Worm (Caenorhabditis elegans) whole organism, mixed stage, embryonic: ENCODE measurements around the gene C03F11.4.
A peak's percentile ranks its signal among the peaks of the same experiment; 100 is the strongest.

Experiments used
- M03D4.4 ChIP-seq: sonication (generic microtip); optimal IDR thresholded peaks from 2 replicates; lab custom pipeline; 2017; ENCODE audit warnings: mild to moderate bottlenecking, missing genetic modification characterization, missing compliant biosample characterization
- bed-3 ChIP-seq: fragments of 200-800 bp; sonication (Bioruptor generic); optimal IDR thresholded peaks from 3 replicates; lab custom pipeline; 2018; ENCODE audit warnings: mild to moderate bottlenecking, missing genetic modification characterization, moderate library complexity, missing compliant biosample characterization
- ceh-39 ChIP-seq: fragments of 150-350 bp; optimal IDR thresholded peaks from 2 replicates; lab custom pipeline; 2014; ENCODE audit warnings: missing biosample characterization, missing genetic modification characterization
- ceh-43 ChIP-seq: fragments of 200-800 bp; sonication (Bioruptor generic); optimal IDR thresholded peaks from 2 replicates; lab custom pipeline; 2018; ENCODE audit warnings: mild to moderate bottlenecking, missing genetic modification characterization, moderate library complexity, missing compliant biosample characterization
- ceh-83 ChIP-seq: fragments of 200-800 bp; sonication (Bioruptor generic); optimal IDR thresholded peaks from 2 replicates; lab custom pipeline; 2018; ENCODE audit warnings: mild to moderate bottlenecking, missing genetic modification characterization, missing compliant biosample characterization
- ces-1 ChIP-seq: fragments of 150-350 bp; optimal IDR thresholded peaks from 2 replicates; lab custom pipeline; 2014; ENCODE audit warnings: missing biosample characterization, missing genetic modification reagents, missing genetic modification characterization
- cnd-1 ChIP-seq: fragments of 200-800 bp; sonication (Bioruptor generic); optimal IDR thresholded peaks from 2 replicates; lab custom pipeline; 2018; ENCODE audit warnings: mild to moderate bottlenecking, missing genetic modification characterization, missing compliant biosample characterization
- drap-1 ChIP-seq: fragments of 200-800 bp; sonication (Bioruptor generic); optimal IDR thresholded peaks from 3 replicates; lab custom pipeline; 2018; ENCODE audit warnings: mild to moderate bottlenecking, missing genetic modification characterization, missing compliant biosample characterization
- elt-3 ChIP-seq: fragments of 150-350 bp; optimal IDR thresholded peaks from 2 replicates; lab custom pipeline; 2014; ENCODE audit warnings: missing biosample characterization, missing genetic modification characterization
- flh-1 ChIP-seq: fragments of 200-800 bp; sonication (Bioruptor generic); optimal IDR thresholded peaks from 2 replicates; lab custom pipeline; 2018; ENCODE audit warnings: mild to moderate bottlenecking, missing genetic modification characterization, moderate library complexity, missing compliant biosample characterization
- ham-2 ChIP-seq: fragments of 200-800 bp; sonication (Bioruptor generic); optimal IDR thresholded peaks from 2 replicates; lab custom pipeline; 2018; ENCODE audit warnings: mild to moderate bottlenecking, missing genetic modification characterization, missing compliant biosample characterization
- hlh-1 ChIP-seq: fragments of 150-350 bp; optimal IDR thresholded peaks from 2 replicates; lab custom pipeline; 2014; ENCODE audit warnings: missing biosample characterization, missing genetic modification reagents, missing genetic modification characterization
- lin-32 ChIP-seq: fragments of 200-800 bp; sonication (Bioruptor generic); optimal IDR thresholded peaks from 2 replicates; lab custom pipeline; 2018; ENCODE audit warnings: mild to moderate bottlenecking, missing genetic modification characterization, missing compliant biosample characterization
- lsy-2 ChIP-seq: fragments of 150-350 bp; optimal IDR thresholded peaks from 2 replicates; lab custom pipeline; 2014; ENCODE audit warnings: missing biosample characterization, missing genetic modification characterization
- mep-1 ChIP-seq: fragments of 150-350 bp; optimal IDR thresholded peaks from 2 replicates; lab custom pipeline; 2017; ENCODE audit warnings: missing biosample characterization, missing genetic modification reagents, missing genetic modification characterization, inconsistent platforms
- mls-2 ChIP-seq: sonication (generic microtip); optimal IDR thresholded peaks from 2 replicates; lab custom pipeline; 2016; ENCODE audit warnings: mild to moderate bottlenecking, missing genetic modification characterization, moderate library complexity, missing compliant biosample characterization
- nhr-2 ChIP-seq: fragments of 150-350 bp; optimal IDR thresholded peaks from 2 replicates; lab custom pipeline; 2014; ENCODE audit warnings: missing biosample characterization, missing genetic modification characterization
- nhr-237 ChIP-seq: fragments of 150-350 bp; optimal IDR thresholded peaks from 2 replicates; lab custom pipeline; 2014; ENCODE audit warnings: missing biosample characterization, missing genetic modification characterization
- nhr-28 ChIP-seq: fragments of 150-350 bp; optimal IDR thresholded peaks from 2 replicates; lab custom pipeline; 2014; ENCODE audit warnings: missing biosample characterization, missing genetic modification characterization
- nhr-76 ChIP-seq: sonication (generic microtip); optimal IDR thresholded peaks from 2 replicates; lab custom pipeline; 2017; ENCODE audit warnings: missing biosample characterization, missing genetic modification characterization
- pha-4 ChIP-seq: fragments of 150-350 bp; optimal IDR thresholded peaks from 2 replicates; lab custom pipeline; 2018; ENCODE audit warnings: missing biosample characterization, missing genetic modification reagents, missing genetic modification characterization
- sem-2 ChIP-seq: fragments of 200-800 bp; sonication (Bioruptor generic); optimal IDR thresholded peaks from 2 replicates; lab custom pipeline; 2018; ENCODE audit warnings: mild to moderate bottlenecking, missing genetic modification characterization, missing compliant biosample characterization
- snpc-4 ChIP-seq: fragments of 150-350 bp; optimal IDR thresholded peaks from 2 replicates; lab custom pipeline; 2014; ENCODE audit warnings: missing biosample characterization, missing genetic modification characterization
- sptf-1 ChIP-seq: sonication (generic microtip); optimal IDR thresholded peaks from 2 replicates; lab custom pipeline; 2017; ENCODE audit warnings: mild to moderate bottlenecking, missing genetic modification characterization, moderate library complexity, missing compliant biosample characterization
- tbx-8 ChIP-seq: fragments of 200-800 bp; sonication (Bioruptor generic); optimal IDR thresholded peaks from 2 replicates; lab custom pipeline; 2018; ENCODE audit warnings: mild to moderate bottlenecking, missing genetic modification characterization, moderate library complexity, missing compliant biosample characterization
- unc-120 ChIP-seq: sonication (generic microtip); optimal IDR thresholded peaks from 2 replicates; lab custom pipeline; 2017; ENCODE audit warnings: missing genetic modification characterization, missing compliant biosample characterization; ENCODE audit not compliant: poor library complexity, severe bottlenecking
- unc-39 ChIP-seq: fragments of 150-350 bp; optimal IDR thresholded peaks from 2 replicates; lab custom pipeline; 2014; ENCODE audit warnings: missing biosample characterization, missing genetic modification characterization
- unc-62 ChIP-seq: fragments of 150-350 bp; optimal IDR thresholded peaks from 2 replicates; lab custom pipeline; 2014; ENCODE audit warnings: missing biosample characterization, missing genetic modification reagents, missing genetic modification characterization
- zip-8 ChIP-seq: fragments of 150-350 bp; optimal IDR thresholded peaks from 2 replicates; lab custom pipeline; 2014; ENCODE audit warnings: missing biosample characterization, missing genetic modification characterization

The C03F11.4 gene

DNA sequence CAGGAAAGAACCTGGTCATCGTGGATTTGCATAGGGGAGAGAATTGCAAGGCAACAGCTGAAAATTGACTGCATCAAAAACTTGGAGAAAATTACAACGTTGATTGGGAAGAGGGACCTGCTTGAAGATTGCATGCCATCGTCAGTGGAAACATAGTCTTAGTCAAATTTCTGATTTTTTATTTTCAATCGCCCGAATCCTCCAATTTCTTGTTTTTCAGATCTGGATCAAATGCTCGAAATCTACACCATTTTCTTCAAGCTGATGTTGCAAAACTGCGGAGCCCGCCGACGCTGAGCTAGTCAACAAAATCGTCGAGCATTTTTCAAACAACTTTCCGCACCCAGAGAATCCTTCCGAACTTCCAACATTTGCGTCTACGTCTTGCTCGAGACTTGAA is 32.6 kb downstream of the C03F11.4 start:
- TF ChIP-seq ham-2 (GFP tag; lab: Kevin White, UChicago) (no peak), nhr-76 (no peak), ces-1 (GFP tag; lab: Kevin White, UChicago) (no peak), ceh-39 (tag; lab: Kevin White, UChicago) (no peak)
- TF ChIP-seq, all 35 proteins: peak for 0

DNA sequence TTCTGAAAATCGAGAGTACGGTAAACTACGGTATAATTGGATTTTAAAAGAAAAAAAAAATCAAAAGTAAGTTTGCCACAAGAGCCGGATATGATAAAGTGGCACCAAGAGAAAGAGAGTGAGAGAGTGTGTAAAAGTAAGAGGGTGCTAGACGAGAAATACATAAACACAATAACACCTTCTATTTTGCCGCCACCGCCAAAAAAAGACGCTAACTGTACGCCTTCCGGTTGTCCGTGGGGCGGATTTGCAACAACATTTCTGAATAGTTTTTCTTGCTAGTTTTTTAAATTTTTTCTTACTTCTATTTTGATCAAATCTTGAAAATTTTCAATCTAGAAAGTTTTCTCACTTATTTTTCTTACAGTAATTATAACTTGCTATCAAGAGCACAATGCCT is 33.6 kb downstream of the C03F11.4 start, which contains the start of gene F35C8.8:
TSS of gene F35C8.8 (minus strand) at position 2 of the 400 bp plus-strand sequence.
- TF ChIP-seq bed-3 (GFP tag; lab: Kevin White, UChicago) (no peak), sptf-1 (no peak), hlh-1 (tag; lab: Kevin White, UChicago) (no peak), sem-2 (GFP tag; lab: Kevin White, UChicago) (no peak)

DNA sequence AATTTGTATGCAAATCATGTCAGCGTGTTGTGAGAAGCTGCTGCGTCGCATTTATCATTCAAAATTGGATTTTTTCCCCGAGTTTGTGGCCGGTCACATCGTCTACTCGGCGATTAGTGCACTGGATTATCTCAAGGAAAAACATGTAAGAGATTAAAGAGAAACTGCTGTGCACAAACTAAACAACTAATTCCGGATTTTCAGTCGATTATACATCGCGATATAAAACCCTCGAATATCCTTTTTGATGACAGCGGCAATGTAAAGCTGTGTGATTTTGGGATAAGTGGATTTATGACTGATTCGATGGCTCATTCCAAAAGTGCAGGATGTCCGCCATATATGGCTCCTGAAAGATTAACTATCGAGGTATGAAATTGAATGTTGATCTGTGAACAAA is 35.6 kb downstream of the C03F11.4 start:
- TF ChIP-seq cnd-1 (tag; lab: Kevin White, UChicago), result no peak
- TF ChIP-seq mls-2 (tag; lab: Kevin White, UChicago), result no peak
- TF ChIP-seq sptf-1, result no peak
- TF ChIP-seq hlh-1 (tag; lab: Kevin White, UChicago), result no peak
- TF ChIP-seq unc-120 (tag; lab: Kevin White, UChicago), result no peak
- TF ChIP-seq unc-39 (tag; lab: Kevin White, UChicago), result no peak
- TF ChIP-seq pha-4, result no peak
- no peak for TF ChIP-seq ham-2 (GFP tag; lab: Kevin White, UChicago)
- TF ChIP-seq ceh-43 (GFP tag; lab: Kevin White, UChicago), result no peak
- TF ChIP-seq, all 35 proteins: peak for 0

DNA sequence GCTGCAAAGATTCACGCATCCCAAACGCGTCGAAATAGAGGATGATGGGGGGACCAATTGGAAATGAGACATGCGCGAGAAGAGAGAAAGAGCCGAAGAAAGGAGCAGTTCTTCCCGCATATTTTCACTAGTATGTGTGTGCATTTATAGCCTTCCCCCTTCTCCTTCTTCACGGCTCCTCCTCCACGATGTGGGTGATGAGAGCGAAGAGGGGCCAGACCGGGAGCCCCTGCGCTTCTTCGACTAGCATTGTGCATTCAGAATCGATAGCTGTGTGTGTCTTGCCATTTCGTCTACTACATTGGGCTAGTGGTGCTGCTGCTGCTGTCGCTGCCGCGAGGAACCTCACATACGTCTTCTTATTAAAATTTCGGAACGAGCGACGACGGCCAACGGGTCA is 38.0 kb downstream of the C03F11.4 start, which contains the start of gene jkk-1:
TSS of gene jkk-1 (plus strand) at position 249 of the 400 bp plus-strand sequence.
- TF ChIP-seq snpc-4 (tag; lab: Kevin White, UChicago), result no peak
- no peak for TF ChIP-seq lsy-2 (tag; lab: Kevin White, UChicago)
- no peak for TF ChIP-seq lin-32 (GFP tag; lab: Kevin White, UChicago)
- no peak for TF ChIP-seq elt-3 (tag; lab: Kevin White, UChicago)
- no peak for TF ChIP-seq cnd-1 (tag; lab: Kevin White, UChicago)
- no peak for TF ChIP-seq nhr-2 (tag; lab: Kevin White, UChicago)
- peak; percentile 36 for TF ChIP-seq sptf-1
- no peak for TF ChIP-seq nhr-76
- TF ChIP-seq drap-1 (GFP tag; lab: Kevin White, UChicago), result peak; percentile 33
- peak; percentile 29 for TF ChIP-seq ces-1 (GFP tag; lab: Kevin White, UChicago)
- TF ChIP-seq mls-2 (tag; lab: Kevin White, UChicago), result peak; percentile 65

DNA sequence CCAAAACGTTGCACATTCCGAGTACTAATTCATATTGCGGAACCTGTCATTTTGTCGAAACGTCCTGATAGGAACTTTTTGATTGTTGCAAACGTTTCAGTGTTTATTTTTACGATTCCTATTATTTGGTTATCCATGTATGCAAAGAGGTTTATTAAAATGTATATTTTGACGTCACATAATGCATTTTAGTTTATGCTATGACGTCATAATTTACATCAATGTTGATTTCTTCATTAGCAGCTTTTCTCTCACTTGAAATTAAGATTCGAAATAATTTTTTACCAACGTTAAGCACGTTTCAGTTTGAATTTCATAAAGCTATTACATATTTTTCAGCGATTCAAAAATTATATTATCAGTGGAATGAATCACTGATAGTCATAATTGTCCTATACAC is 39.6 kb downstream of the C03F11.4 start:
- TF ChIP-seq nhr-28 (tag; lab: Kevin White, UChicago), result no peak
- TF ChIP-seq zip-8 (tag; lab: Kevin White, UChicago), result peak; percentile 98

DNA sequence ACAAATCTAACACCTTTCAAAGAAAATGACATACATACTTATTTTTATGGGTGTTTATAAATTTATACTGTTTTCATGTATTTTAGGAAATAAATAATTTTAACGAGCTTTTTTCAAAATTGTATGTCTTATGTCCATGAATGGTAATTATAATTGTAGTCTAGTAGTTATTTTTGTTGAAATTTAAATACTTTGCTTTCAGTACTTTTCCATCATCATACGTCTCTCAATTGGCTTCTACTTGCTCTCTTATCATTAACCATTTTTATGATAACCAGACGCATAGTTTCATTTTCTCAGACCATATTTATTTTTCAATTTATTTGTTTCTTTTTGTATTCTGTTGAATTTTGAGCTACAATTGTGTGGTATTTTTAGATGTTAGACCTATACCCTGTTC is 40.8 kb downstream of the C03F11.4 start, which contains the start of gene F35C8.5:
TSS of gene F35C8.5 (plus strand) at position 377 of the 400 bp plus-strand sequence.
- TF ChIP-seq drap-1 (GFP tag; lab: Kevin White, UChicago) (no peak), unc-39 (tag; lab: Kevin White, UChicago) (no peak), hlh-1 (tag; lab: Kevin White, UChicago) (no peak), cnd-1 (tag; lab: Kevin White, UChicago) (no peak), ham-2 (GFP tag; lab: Kevin White, UChicago) (no peak), lin-32 (GFP tag; lab: Kevin White, UChicago) (no peak), sem-2 (GFP tag; lab: Kevin White, UChicago) (no peak), M03D4.4 (tag; lab: Kevin White, UChicago) (no peak), mep-1 (tag; lab: Kevin White, UChicago) (no peak), zip-8 (tag; lab: Kevin White, UChicago) (no peak), nhr-237 (tag; lab: Kevin White, UChicago) (no peak), tbx-8 (GFP tag; lab: Kevin White, UChicago) (no peak), ceh-83 (GFP tag; lab: Kevin White, UChicago) (no peak), flh-1 (no peak), ces-1 (GFP tag; lab: Kevin White, UChicago) (no peak), snpc-4 (tag; lab: Kevin White, UChicago) (no peak), unc-62 (GFP tag; lab: Kevin White, UChicago) (no peak), lsy-2 (tag; lab: Kevin White, UChicago) (no peak), sptf-1 (no peak)
